Fruit fly (Drosophila melanogaster): ENCODE data around the gene CG7295.

The CG7295 gene

DNA sequence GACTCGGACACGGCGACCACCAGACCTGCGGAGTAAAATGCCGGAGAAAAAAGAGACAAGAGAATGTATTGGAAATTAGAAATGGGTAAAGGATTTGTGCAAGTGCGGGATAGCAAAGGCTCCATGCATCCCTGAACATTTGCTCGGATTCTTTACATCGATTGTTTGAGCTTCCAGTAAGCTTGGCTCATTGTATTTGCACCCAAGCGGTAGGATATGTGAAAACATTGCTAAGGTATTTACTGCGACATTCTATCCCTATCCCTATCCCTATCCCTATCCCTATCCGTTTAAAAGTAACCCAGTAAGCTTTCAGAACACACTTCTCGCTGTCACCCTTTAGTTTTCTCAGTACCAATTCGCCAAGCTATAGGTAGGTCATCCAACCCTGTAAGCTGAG is at the start of gene CG7295:
CG7295 (plus strand) TSS at position 301 of the 400 bp plus-strand sequence.
- TF ChIP-seq Myc (optimal IDR thresholded peaks at IDR 0.05) (no peak), ttk (optimal IDR thresholded peaks at IDR 0.05) (no peak), insv (optimal IDR thresholded peaks at IDR 0.05) (no peak), psq (optimal IDR thresholded peaks at IDR 0.05) (no peak), h (optimal IDR thresholded peaks at IDR 0.05) (no peak), Sin3A (optimal IDR thresholded peaks at IDR 0.05) (no peak)

DNA sequence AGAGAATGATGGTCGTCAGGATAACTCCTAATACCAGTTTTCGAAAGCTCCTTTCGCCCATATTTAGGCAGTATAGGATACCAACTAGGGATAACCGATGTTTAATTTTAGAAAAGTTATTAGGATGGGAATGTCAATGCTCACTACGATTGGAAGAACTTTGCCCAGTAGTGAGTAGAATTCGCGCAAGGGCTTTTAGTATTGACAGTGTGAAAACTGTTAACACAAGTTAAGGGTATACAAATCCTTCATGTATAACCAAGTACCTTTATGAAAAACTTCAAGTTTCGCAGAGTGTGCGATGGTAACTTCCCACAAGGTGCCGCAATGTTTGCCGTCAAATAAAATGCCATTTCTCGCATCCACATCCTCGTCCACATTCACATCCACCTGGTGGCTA is 46.4 kb upstream of the CG7295 start, which contains the start of gene CG31933:
CG31933 (minus strand) TSS at position 101 of the 400 bp plus-strand sequence.
- no peak for TF ChIP-seq h (optimal IDR thresholded peaks at IDR 0.05)
- TF ChIP-seq ttk (optimal IDR thresholded peaks at IDR 0.05), result no peak
- no peak for TF ChIP-seq Myc (optimal IDR thresholded peaks at IDR 0.05)
- TF ChIP-seq Sin3A (optimal IDR thresholded peaks at IDR 0.05), result no peak
- no peak for TF ChIP-seq psq (optimal IDR thresholded peaks at IDR 0.05)
- TF ChIP-seq insv (optimal IDR thresholded peaks at IDR 0.05), result no peak

DNA sequence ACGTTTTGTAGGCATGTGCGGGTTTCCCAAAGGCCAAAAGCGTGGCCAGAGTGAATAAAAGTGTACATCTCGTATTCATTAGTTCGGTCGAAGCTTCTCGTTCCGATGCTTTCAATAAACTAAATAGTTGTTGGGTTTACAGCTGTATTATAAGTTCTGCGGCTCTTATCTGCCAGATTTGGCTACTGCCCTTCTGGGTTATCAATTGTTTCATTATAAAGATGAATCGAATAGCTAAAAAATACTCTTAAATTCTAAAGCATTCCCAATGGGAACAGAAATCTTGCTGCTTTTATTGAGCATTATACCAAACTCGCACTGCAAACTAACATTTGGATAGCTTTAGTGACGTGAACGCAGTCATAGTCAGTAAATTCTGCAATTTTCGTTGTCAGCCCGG is 43.2 kb upstream of the CG7295 start, which contains the start of gene CG31664:
CG31664 (minus strand) TSS at position 101 of the 400 bp plus-strand sequence.
- TF ChIP-seq Myc (optimal IDR thresholded peaks at IDR 0.05) (no peak), insv (optimal IDR thresholded peaks at IDR 0.05) (no peak), psq (optimal IDR thresholded peaks at IDR 0.05) (no peak), Sin3A (optimal IDR thresholded peaks at IDR 0.05) (no peak), ttk (optimal IDR thresholded peaks at IDR 0.05) (no peak), h (optimal IDR thresholded peaks at IDR 0.05) (no peak)

DNA sequence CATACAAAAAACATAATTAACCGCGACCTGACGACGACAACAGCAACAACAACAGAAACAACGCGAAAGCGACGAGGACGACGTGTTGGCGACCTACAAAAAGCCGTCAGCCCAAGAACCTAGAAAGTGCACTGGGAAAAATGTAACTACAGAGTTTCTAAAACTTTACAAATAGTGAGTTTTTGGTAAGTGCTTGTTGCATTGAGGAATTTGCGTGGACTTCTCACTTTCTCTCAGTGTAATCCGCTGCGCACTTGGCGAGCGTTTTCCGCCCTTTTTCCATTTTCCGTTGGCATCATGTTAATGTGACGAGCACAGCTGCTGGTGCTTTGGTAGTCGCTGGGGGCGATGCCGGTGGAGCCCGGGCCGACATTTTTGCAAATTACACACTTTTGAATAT is 41.3 kb upstream of the CG7295 start:
- no peak for TF ChIP-seq Sin3A (optimal IDR thresholded peaks at IDR 0.05)
- no peak for TF ChIP-seq insv (optimal IDR thresholded peaks at IDR 0.05)
- no peak for TF ChIP-seq psq (optimal IDR thresholded peaks at IDR 0.05)
- TF ChIP-seq ttk (optimal IDR thresholded peaks at IDR 0.05), result no peak
- no peak for TF ChIP-seq Myc (optimal IDR thresholded peaks at IDR 0.05)

DNA sequence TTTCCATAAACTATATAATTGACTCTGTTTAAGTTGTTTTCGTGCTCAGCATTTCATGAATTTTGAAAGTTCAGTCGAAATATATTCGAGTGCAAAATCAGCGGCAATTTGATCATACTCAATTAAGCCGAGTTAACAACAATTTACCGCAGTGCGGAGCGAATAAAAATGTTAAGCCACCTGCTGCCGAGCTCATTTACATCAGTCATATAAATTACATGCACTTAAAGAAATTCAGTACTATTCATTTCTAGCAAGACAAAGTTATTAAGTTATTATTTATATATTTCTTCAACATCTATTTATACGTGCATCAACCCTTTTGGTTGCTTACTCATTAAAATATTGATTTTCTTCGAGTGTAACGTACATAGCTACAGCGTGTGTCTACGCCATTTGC is 37.1 kb upstream of the CG7295 start, which contains the start of gene c-cup:
c-cup (minus strand) TSS at position 101 of the 400 bp plus-strand sequence.
- TF ChIP-seq psq (optimal IDR thresholded peaks at IDR 0.05), result no peak
- no peak for TF ChIP-seq ttk (optimal IDR thresholded peaks at IDR 0.05)

DNA sequence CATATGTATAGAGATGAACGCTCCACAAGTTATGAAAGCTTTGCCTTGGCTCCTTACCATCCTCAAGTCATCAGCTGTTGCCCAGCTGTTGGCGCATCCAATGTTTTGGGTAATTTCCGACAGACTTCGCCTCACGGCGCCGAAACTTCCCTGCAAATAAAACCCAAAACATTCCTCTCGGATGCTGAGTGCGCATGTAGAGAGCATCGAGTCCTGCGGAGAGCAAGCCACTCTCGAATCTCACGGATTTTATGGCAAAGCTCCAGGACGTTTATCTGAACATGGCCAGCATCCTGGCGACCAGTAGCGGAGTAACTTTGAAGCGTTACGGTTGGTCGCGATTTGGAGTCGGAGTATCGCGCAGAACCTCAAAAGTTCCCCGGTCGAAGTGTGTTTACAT is 33.4 kb upstream of the CG7295 start, which contains the start of gene wry:
wry (plus strand) TSS at position 301 of the 400 bp plus-strand sequence.
- TF ChIP-seq h (optimal IDR thresholded peaks at IDR 0.05) (no peak), Sin3A (optimal IDR thresholded peaks at IDR 0.05) (no peak), insv (optimal IDR thresholded peaks at IDR 0.05) (no peak), psq (optimal IDR thresholded peaks at IDR 0.05) (no peak), ttk (optimal IDR thresholded peaks at IDR 0.05) (no peak), Myc (optimal IDR thresholded peaks at IDR 0.05) (no peak)

DNA sequence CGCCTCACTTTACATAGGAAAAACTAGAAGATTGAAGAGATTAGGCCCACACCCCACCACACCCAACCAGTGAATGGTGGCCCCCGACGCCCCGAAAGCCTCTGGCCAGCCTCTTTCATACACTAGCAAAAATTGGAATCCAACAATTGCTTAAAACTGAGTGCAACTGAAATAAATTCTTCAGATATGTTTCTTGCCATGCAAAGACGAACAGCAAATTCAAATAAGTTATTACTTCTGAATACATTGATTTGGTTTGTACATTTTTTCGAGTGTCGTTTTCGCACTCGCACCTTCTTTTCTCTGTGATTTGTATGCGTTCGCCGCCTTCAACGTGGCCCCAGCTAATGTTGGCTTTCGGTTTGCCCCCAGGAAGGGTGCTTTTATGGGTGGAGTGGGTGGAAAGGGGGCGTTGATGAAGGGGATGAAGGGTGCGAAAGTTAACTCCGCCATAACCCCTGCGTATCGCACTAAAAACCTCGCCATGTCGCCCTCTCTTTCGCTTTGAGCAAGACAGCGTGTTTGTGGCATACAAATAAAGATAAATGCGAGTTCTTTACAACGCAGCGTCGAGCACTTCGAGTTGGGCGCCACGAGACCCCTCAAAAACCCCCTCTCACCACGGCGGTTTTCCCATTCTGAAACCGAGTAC is 31.8 kb upstream of the CG7295 start:
- TF ChIP-seq h (optimal IDR thresholded peaks at IDR 0.05), result no peak
- no peak for TF ChIP-seq psq (optimal IDR thresholded peaks at IDR 0.05)
- TF ChIP-seq Myc (optimal IDR thresholded peaks at IDR 0.05), result no peak
- TF ChIP-seq insv (optimal IDR thresholded peaks at IDR 0.05), result no peak
- TF ChIP-seq Sin3A (optimal IDR thresholded peaks at IDR 0.05), result no peak
- TF ChIP-seq ttk (optimal IDR thresholded peaks at IDR 0.05), result no peak

DNA sequence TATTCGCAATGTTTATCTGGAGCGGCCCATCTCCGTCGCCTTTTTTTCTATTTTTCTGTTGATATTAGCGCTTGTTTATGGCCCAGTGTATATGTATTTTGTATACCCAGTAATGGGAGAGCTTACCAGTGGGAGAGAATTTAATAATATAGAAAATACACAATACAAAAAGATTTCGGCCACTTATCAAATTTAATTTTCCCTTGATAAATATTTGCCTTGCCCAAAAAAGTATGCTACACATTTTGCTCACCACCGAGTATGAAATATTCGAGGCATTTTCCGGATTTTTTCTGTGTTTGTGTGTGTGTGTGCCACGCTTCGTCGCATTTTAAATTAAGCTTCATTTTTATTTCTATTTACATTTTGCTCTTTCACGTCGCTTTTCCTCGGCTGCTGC is 30.6 kb upstream of the CG7295 start:
- no peak for TF ChIP-seq insv (optimal IDR thresholded peaks at IDR 0.05)
- TF ChIP-seq Sin3A (optimal IDR thresholded peaks at IDR 0.05), result no peak
- no peak for TF ChIP-seq psq (optimal IDR thresholded peaks at IDR 0.05)
- no peak for TF ChIP-seq ttk (optimal IDR thresholded peaks at IDR 0.05)
- TF ChIP-seq Myc (optimal IDR thresholded peaks at IDR 0.05), result no peak
- no peak for TF ChIP-seq h (optimal IDR thresholded peaks at IDR 0.05)

DNA sequence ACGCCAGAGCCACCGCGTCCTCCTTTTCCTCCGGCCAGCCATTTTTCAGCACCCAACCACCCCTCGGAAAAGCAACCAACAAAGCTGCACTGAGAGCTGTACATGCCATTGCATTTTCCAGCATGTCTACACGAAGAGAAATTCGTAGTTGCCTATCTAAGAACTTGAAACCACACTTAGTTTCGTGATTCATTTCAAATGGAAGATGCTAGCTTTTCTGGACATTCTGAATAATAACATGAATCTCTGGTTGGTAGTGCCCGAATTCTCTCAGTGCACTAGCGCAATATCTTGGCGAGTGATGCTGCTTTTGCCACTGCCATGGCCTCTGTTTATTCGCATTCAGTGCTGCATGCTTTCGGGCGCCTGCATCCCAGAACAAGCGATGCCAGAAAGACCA is 7.6 kb upstream of the CG7295 start:
- TF ChIP-seq psq (optimal IDR thresholded peaks at IDR 0.05) (no peak), h (optimal IDR thresholded peaks at IDR 0.05) (no peak), insv (optimal IDR thresholded peaks at IDR 0.05) (no peak), Sin3A (optimal IDR thresholded peaks at IDR 0.05) (no peak), ttk (optimal IDR thresholded peaks at IDR 0.05) (no peak)

DNA sequence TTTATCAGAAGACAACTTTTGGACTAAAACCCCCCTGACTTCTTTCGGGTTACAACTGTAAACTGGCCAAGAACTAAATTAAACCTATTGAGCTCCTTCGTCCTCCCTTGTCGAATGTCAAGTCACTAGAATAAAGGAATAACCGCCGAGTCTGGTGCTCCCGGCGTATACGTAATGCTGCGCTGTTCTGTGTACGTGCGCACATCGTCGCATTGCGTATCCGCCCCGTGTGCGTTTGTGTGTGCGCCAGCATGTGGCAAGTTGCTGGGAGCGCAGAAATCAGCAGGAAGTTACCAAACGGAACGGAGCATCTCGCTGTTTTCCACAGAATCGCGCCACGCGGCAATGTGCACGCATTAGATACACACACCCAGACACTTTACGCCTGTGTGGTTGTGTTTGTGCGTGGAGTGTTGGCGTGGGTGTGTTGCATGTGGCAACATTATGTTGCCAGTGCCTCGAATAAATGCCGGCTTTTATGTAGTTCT is 4.0 kb downstream of the CG7295 start:
- TF ChIP-seq insv (optimal IDR thresholded peaks at IDR 0.05) (no peak), Myc (optimal IDR thresholded peaks at IDR 0.05) (no peak), h (optimal IDR thresholded peaks at IDR 0.05) (no peak), psq (optimal IDR thresholded peaks at IDR 0.05) (no peak), ttk (optimal IDR thresholded peaks at IDR 0.05) (no peak), Sin3A (optimal IDR thresholded peaks at IDR 0.05) (no peak)

DNA sequence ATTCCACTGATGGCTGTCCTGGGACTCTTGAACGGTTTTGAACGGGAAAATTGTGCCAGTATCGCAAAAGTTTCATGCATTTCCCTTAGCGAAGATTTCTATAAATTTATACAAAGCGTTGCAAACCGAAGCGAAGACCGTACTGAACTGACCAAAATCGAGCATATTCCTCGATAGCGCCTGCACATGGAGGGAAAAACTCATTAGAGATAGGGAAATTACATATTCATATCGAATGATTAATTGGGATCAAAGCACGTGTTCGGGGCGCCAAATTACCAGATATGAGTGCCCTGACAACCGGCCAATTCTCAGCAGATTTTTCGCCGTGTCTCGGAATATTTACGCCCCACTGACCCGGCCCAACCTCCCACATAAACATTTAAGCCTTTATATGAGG is 11.8 kb downstream of the CG7295 start, which contains the start of gene CG31663:
CG31663 (minus strand) TSS at position 101 of the 400 bp plus-strand sequence.
- no peak for TF ChIP-seq psq (optimal IDR thresholded peaks at IDR 0.05)
- no peak for TF ChIP-seq Myc (optimal IDR thresholded peaks at IDR 0.05)
- TF ChIP-seq insv (optimal IDR thresholded peaks at IDR 0.05), result no peak
- TF ChIP-seq Sin3A (optimal IDR thresholded peaks at IDR 0.05), result no peak
- TF ChIP-seq h (optimal IDR thresholded peaks at IDR 0.05), result no peak

DNA sequence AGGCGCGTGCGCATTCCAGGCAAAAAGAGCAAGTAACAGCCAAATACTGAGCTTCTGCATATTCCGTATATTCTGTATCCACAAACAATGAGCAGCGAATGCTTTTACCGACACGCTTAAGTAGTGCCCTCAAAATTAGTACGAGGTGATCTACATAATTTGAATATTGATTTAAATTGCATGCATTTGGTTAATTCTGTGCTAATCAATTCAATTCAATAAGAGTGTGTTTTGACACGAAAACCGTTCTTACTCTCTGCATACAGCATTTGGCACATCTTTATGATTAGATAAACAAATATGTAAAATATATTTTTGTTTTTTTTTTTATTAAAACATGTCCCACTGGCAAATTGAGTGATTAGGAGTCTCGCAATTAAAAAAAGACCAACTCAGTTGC is 13.5 kb downstream of the CG7295 start, which contains the start of gene CG15358:
CG15358 (minus strand) TSS at position 101 of the 400 bp plus-strand sequence.
- no peak for TF ChIP-seq Sin3A (optimal IDR thresholded peaks at IDR 0.05)
- TF ChIP-seq psq (optimal IDR thresholded peaks at IDR 0.05), result no peak
- no peak for TF ChIP-seq ttk (optimal IDR thresholded peaks at IDR 0.05)
- no peak for TF ChIP-seq Myc (optimal IDR thresholded peaks at IDR 0.05)
- TF ChIP-seq insv (optimal IDR thresholded peaks at IDR 0.05), result no peak
- TF ChIP-seq h (optimal IDR thresholded peaks at IDR 0.05), result no peak
